Worm (Caenorhabditis elegans): ENCODE measurements around the gene R105.1.

DNA sequence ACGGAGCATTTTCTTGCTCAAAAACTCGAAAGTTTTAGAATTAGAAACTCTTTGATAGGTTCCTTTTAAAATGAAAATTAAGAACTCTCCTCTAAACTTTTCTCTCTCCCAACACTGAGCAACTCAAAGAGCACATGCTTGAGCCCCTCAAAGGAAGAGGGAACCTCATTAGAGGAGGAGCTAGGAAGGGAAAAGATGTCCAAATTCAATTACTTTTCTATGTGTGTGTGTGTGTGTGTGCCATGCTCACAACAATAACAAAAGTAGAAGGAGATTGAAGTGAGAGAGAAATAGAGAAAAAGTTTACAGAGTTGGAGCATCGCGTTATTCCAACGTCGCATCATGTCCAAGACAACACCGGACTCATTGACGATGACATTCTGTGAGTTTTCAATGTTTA is 47.5 kb upstream of the R105.1 start:
- TF ChIP-seq lir-1 (GFP tag; conservative IDR thresholded peaks at IDR 0.05) (no peak), ztf-26 (tag; optimal IDR thresholded peaks at IDR 0.05) (no peak), ets-4 (GFP tag; optimal IDR thresholded peaks at IDR 0.05) (no peak), ama-1 (optimal IDR thresholded peaks at IDR 0.05) (no peak), ama-1 (GFP tag; optimal IDR thresholded peaks at IDR 0.05) (no peak), snpc-3.4 (tag; optimal IDR thresholded peaks at IDR 0.05) (no peak), nfya-1 (tag; optimal IDR thresholded peaks at IDR 0.05; ENCODE audit: borderline replicate concordance, insufficient read depth) (no peak)
